Fruit fly (Drosophila melanogaster) whole organism, embryonic: ENCODE measurements around the gene CCHa2.
A peak's percentile ranks its signal among the peaks of the same experiment; 100 is the strongest.

ENCODE experiments used
- Abd-B ChIP-seq: fragments of 200-800 bp; sonication (Bioruptor generic); optimal IDR thresholded peaks from 2 replicates; lab custom pipeline; 2018; ENCODE audit warnings: missing biosample characterization, mild to moderate bottlenecking, missing genetic modification characterization, moderate library complexity
- Asciz ChIP-seq: fragments of 200-800 bp; sonication (Bioruptor generic); optimal IDR thresholded peaks from 2 replicates; lab custom pipeline; 2017; ENCODE audit warnings: missing biosample characterization, mild to moderate bottlenecking, missing genetic modification characterization, missing genetic modification reagents
- Bdp1 ChIP-seq: fragments of 200-800 bp; sonication (Bioruptor generic); optimal IDR thresholded peaks from 3 replicates; lab custom pipeline; 2016; ENCODE audit warnings: missing biosample characterization, missing genetic modification characterization
- Bteb2 ChIP-seq: fragments of 200-800 bp; sonication (Bioruptor generic); optimal IDR thresholded peaks from 2 replicates; lab custom pipeline; 2016; ENCODE audit warnings: missing biosample characterization, missing genetic modification characterization
- CG10462 ChIP-seq: fragments of 200-800 bp; sonication (Bioruptor generic); optimal IDR thresholded peaks from 2 replicates; lab custom pipeline; 2016; ENCODE audit warnings: missing biosample characterization, missing genetic modification characterization
- CG11085 ChIP-seq: fragments of 200-800 bp; sonication (Bioruptor generic); IDR thresholded peaks from 2 replicates; pipeline ENCODE4 v1.3.6; 2022; ENCODE audit warnings: missing biosample characterization, missing genetic modification characterization
- CG12299 ChIP-seq: fragments of 200-800 bp; sonication (Bioruptor generic); optimal IDR thresholded peaks from 2 replicates; lab custom pipeline; 2018; ENCODE audit warnings: missing biosample characterization, mild to moderate bottlenecking, missing genetic modification characterization
- CG14965 ChIP-seq: fragments of 200-800 bp; sonication (Bioruptor generic); optimal IDR thresholded peaks from 2 replicates; lab custom pipeline; 2016; ENCODE audit warnings: missing biosample characterization, missing genetic modification characterization, borderline replicate concordance
- CG15073 ChIP-seq: fragments of 200-800 bp; sonication (Bioruptor generic); optimal IDR thresholded peaks from 2 replicates; lab custom pipeline; 2016; ENCODE audit warnings: missing biosample characterization, missing genetic modification characterization
- CG15696 ChIP-seq: fragments of 200-800 bp; sonication (Bioruptor generic); optimal IDR thresholded peaks from 2 replicates; lab custom pipeline; 2019; ENCODE audit warnings: missing biosample characterization, mild to moderate bottlenecking, missing genetic modification characterization, moderate library complexity
- CG16815 ChIP-seq: fragments of 200-800 bp; sonication (Bioruptor generic); optimal IDR thresholded peaks from 3 replicates; lab custom pipeline; 2017; ENCODE audit warnings: missing biosample characterization, mild to moderate bottlenecking, missing genetic modification characterization
- CG1792 ChIP-seq: fragments of 200-800 bp; sonication (Bioruptor generic); optimal IDR thresholded peaks from 2 replicates; lab custom pipeline; 2016; ENCODE audit warnings: missing biosample characterization, missing genetic modification characterization
- CG34224 ChIP-seq: fragments of 200-800 bp; sonication (Bioruptor generic); IDR thresholded peaks from 3 replicates; pipeline ENCODE4 v1.3.6; 2022; ENCODE audit warnings: missing biosample characterization, missing genetic modification characterization; ENCODE audit not compliant: partially characterized antibody
- CG7271 ChIP-seq: fragments of 200-800 bp; sonication (Bioruptor generic); optimal IDR thresholded peaks from 2 replicates; lab custom pipeline; 2018; ENCODE audit warnings: missing biosample characterization, mild to moderate bottlenecking, missing genetic modification characterization, moderate library complexity
- CG7556 ChIP-seq: fragments of 200-800 bp; sonication (Bioruptor generic); optimal IDR thresholded peaks from 2 replicates; lab custom pipeline; 2017; ENCODE audit warnings: missing biosample characterization, mild to moderate bottlenecking, missing genetic modification characterization
- CG8089 ChIP-seq: fragments of 200-800 bp; sonication (Bioruptor generic); optimal IDR thresholded peaks from 3 replicates; lab custom pipeline; 2016; ENCODE audit warnings: missing biosample characterization, missing genetic modification characterization
- CrebB ChIP-seq: fragments of 200-800 bp; sonication (Bioruptor generic); optimal IDR thresholded peaks from 3 replicates; lab custom pipeline; 2018; ENCODE audit warnings: missing biosample characterization, mild to moderate bottlenecking, missing genetic modification characterization
- Dll ChIP-seq: fragments of 200-800 bp; sonication (Bioruptor generic); IDR thresholded peaks from 4 replicates; pipeline ENCODE4 v1.3.6; 2022; ENCODE audit warnings: missing biosample characterization, missing genetic modification characterization; ENCODE audit not compliant: partially characterized antibody
- Ets97D ChIP-seq: fragments of 200-800 bp; sonication (Bioruptor generic); optimal IDR thresholded peaks from 3 replicates; lab custom pipeline; 2016; ENCODE audit warnings: missing biosample characterization, missing genetic modification characterization
- Hr39 ChIP-seq: fragments of >200 bp; optimal IDR thresholded peaks from 2 replicates; lab custom pipeline; 2017
- Hsf ChIP-seq: fragments of 200-800 bp; sonication (Bioruptor generic); optimal IDR thresholded peaks from 3 replicates; lab custom pipeline; 2016; ENCODE audit warnings: missing biosample characterization, missing genetic modification characterization
- MTF-1 ChIP-seq: fragments of 200-800 bp; sonication (Bioruptor generic); optimal IDR thresholded peaks from 2 replicates; lab custom pipeline; 2018; ENCODE audit warnings: missing biosample characterization, mild to moderate bottlenecking, missing genetic modification characterization, borderline replicate concordance
- NfI ChIP-seq: fragments of 200-800 bp; sonication (Bioruptor generic); optimal IDR thresholded peaks from 3 replicates; lab custom pipeline; 2018; ENCODE audit warnings: missing biosample characterization, mild to moderate bottlenecking, missing genetic modification characterization, moderate library complexity
- Ptx1 ChIP-seq: fragments of 200-800 bp; sonication (Bioruptor generic); IDR thresholded peaks from 2 replicates; pipeline ENCODE4 v1.3.6; 2022; ENCODE audit warnings: missing biosample characterization, missing genetic modification characterization
- Rfx ChIP-seq: fragments of 200-800 bp; sonication (Bioruptor generic); IDR thresholded peaks from 2 replicates; pipeline ENCODE4 v1.3.6; 2022; ENCODE audit warnings: missing biosample characterization, missing genetic modification characterization
- ase ChIP-seq: fragments of 200-800 bp; sonication (Bioruptor generic); IDR thresholded peaks from 3 replicates; pipeline ENCODE4 v1.3.6; 2022; ENCODE audit warnings: missing biosample characterization, missing genetic modification characterization
- bowl ChIP-seq: fragments of 200-800 bp; sonication (Bioruptor generic); IDR thresholded peaks from 2 replicates; pipeline ENCODE4 v1.3.6; 2022; ENCODE audit warnings: missing biosample characterization, missing genetic modification characterization
- caup ChIP-seq: fragments of 200-800 bp; sonication (Bioruptor generic); optimal IDR thresholded peaks from 3 replicates; lab custom pipeline; 2017; ENCODE audit warnings: missing biosample characterization, mild to moderate bottlenecking, missing genetic modification characterization, moderate library complexity; ENCODE audit not compliant: severe bottlenecking
- fd64A ChIP-seq: fragments of 200-800 bp; sonication (Bioruptor generic); optimal IDR thresholded peaks from 3 replicates; lab custom pipeline; 2018; ENCODE audit warnings: missing biosample characterization, mild to moderate bottlenecking, missing genetic modification characterization
- ftz-f1 ChIP-seq: fragments of 200-800 bp; sonication (Bioruptor generic); optimal IDR thresholded peaks from 2 replicates; lab custom pipeline; 2016; ENCODE audit warnings: missing biosample characterization, missing genetic modification characterization
- gce ChIP-seq: fragments of 200-800 bp; sonication (Bioruptor generic); IDR thresholded peaks from 3 replicates; pipeline ENCODE4 v1.3.6; 2022; ENCODE audit warnings: missing biosample characterization, missing genetic modification characterization
- grn ChIP-seq: fragments of 200-800 bp; sonication (Bioruptor generic); optimal IDR thresholded peaks from 3 replicates; lab custom pipeline; 2017; ENCODE audit warnings: missing biosample characterization, missing genetic modification characterization
- gsb-n ChIP-seq: fragments of 200-800 bp; sonication (Bioruptor generic); optimal IDR thresholded peaks from 3 replicates; lab custom pipeline; 2018; ENCODE audit warnings: missing biosample characterization, mild to moderate bottlenecking, missing genetic modification characterization
- hth ChIP-seq: fragments of >200 bp; optimal IDR thresholded peaks from 2 replicates; lab custom pipeline; 2017; ENCODE audit warnings: inconsistent platforms
- jigr1 ChIP-seq: fragments of 200-800 bp; sonication (Bioruptor generic); IDR thresholded peaks from 3 replicates; pipeline ENCODE4 v1.3.6; 2022; ENCODE audit warnings: missing biosample characterization, missing genetic modification characterization
- lab ChIP-seq: fragments of 200-800 bp; sonication (Bioruptor generic); optimal IDR thresholded peaks from 3 replicates; lab custom pipeline; 2017; ENCODE audit warnings: missing biosample characterization, missing genetic modification characterization, mild to moderate bottlenecking, moderate library complexity, missing genetic modification reagents
- mirr ChIP-seq: fragments of 200-800 bp; sonication (Bioruptor generic); optimal IDR thresholded peaks from 3 replicates; lab custom pipeline; 2018; ENCODE audit warnings: missing biosample characterization, mild to moderate bottlenecking, missing genetic modification characterization
- odd ChIP-seq: fragments of 200-800 bp; sonication (Bioruptor generic); optimal IDR thresholded peaks from 2 replicates; lab custom pipeline; 2017; ENCODE audit warnings: missing biosample characterization, mild to moderate bottlenecking, missing genetic modification characterization
- pita ChIP-seq: fragments of 200-800 bp; sonication (Bioruptor generic); optimal IDR thresholded peaks from 2 replicates; lab custom pipeline; 2017; ENCODE audit warnings: missing biosample characterization, mild to moderate bottlenecking, missing genetic modification characterization
- row ChIP-seq: fragments of 200-800 bp; sonication (Bioruptor generic); IDR thresholded peaks from 3 replicates; pipeline ENCODE4 v1.3.6; 2022; ENCODE audit warnings: missing biosample characterization, missing genetic modification characterization
- run ChIP-seq: fragments of 200-800 bp; sonication (Bioruptor generic); optimal IDR thresholded peaks from 3 replicates; lab custom pipeline; 2018; ENCODE audit warnings: missing biosample characterization, mild to moderate bottlenecking, missing genetic modification characterization
- sc ChIP-seq, 3 experiments: fragments of >200 bp in 2 of 3; fragments of 200-800 bp in 1 of 3; sonication (Bioruptor generic) in 1 of 3; optimal IDR thresholded peaks; 2 replicates in 2 of 3; 3 replicates in 1 of 3; lab custom pipeline; 2017; ENCODE audit warnings: mild to moderate bottlenecking in 1 of 3, missing biosample characterization in 1 of 3, missing genetic modification characterization in 1 of 3, missing genetic modification reagents in 1 of 3
- sens-2 ChIP-seq: fragments of 200-800 bp; sonication (Bioruptor generic); IDR thresholded peaks from 2 replicates; pipeline ENCODE4 v1.3.6; 2022; ENCODE audit warnings: missing biosample characterization, missing genetic modification characterization
- stc ChIP-seq: fragments of 200-800 bp; sonication (Bioruptor generic); IDR thresholded peaks from 2 replicates; pipeline ENCODE4 v1.3.6; 2022; ENCODE audit warnings: missing biosample characterization, missing genetic modification characterization
- toy ChIP-seq: fragments of 200-800 bp; sonication (Bioruptor generic); IDR thresholded peaks from 2 replicates; pipeline ENCODE4 v1.3.6; 2022; ENCODE audit warnings: missing biosample characterization, missing genetic modification characterization
- trem ChIP-seq: fragments of 200-800 bp; optimal IDR thresholded peaks from 3 replicates; lab custom pipeline; 2019; ENCODE audit warnings: missing biosample characterization, mild to moderate bottlenecking, missing genetic modification characterization, moderate library complexity
- tx ChIP-seq: fragments of 200-800 bp; sonication (Bioruptor generic); optimal IDR thresholded peaks from 2 replicates; lab custom pipeline; 2016; ENCODE audit warnings: missing biosample characterization, missing genetic modification characterization
- vnd ChIP-seq: fragments of 200-800 bp; sonication (Bioruptor generic); IDR thresholded peaks from 3 replicates; pipeline ENCODE4 v1.3.6; 2022; ENCODE audit warnings: missing biosample characterization, missing genetic modification characterization; ENCODE audit not compliant: partially characterized antibody

CCHa2 gene

dm6 chr3R:13400902-13401721, 6.1 kb upstream of the CCHa2 start (continued):
- peak; percentile 89 for TF ChIP-seq Bteb2
- TF ChIP-seq MTF-1 (GFP tag; lab: Kevin White, UChicago) = peak; percentile 64
- TF ChIP-seq gce (GFP tag; lab: Robert Waterston, UW) = peak; percentile 81; the same call in 2 of the 3 replicates
- TF ChIP-seq CG7556 (GFP tag; lab: Kevin White, UChicago) = peak; percentile 94
- TF ChIP-seq CG16815 = peak; percentile 87
- TF ChIP-seq ase (GFP tag; lab: Robert Waterston, UW) = peak; percentile 66
- TF ChIP-seq mirr (GFP tag; lab: Kevin White, UChicago) = peak; percentile 23
- peak; percentile 85 for TF ChIP-seq gsb-n
- TF ChIP-seq CG12299 (tag; lab: Kevin White, UChicago) = peak; percentile 70
- peak; percentile 88 for TF ChIP-seq lab (GFP tag; lab: Kevin White, UChicago)
- no peak for TF ChIP-seq vnd (GFP tag; lab: Robert Waterston, UW)
- peak; percentile 43 for TF ChIP-seq CG7271 (tag; lab: Kevin White, UChicago)
- peak; percentile 93 for TF ChIP-seq Hsf (GFP tag; lab: Kevin White, UChicago)
- TF ChIP-seq toy (GFP tag; lab: Robert Waterston, UW) = peak; percentile 53; the same call in 1 of the 2 replicates
- peak; percentile 50 for TF ChIP-seq Ets97D
- TF ChIP-seq run (tag; lab: Kevin White, UChicago) = peak; percentile 73
- peak; percentile 75; the same call in 1 of the 2 replicates for TF ChIP-seq sens-2
- peak; percentile 88 for TF ChIP-seq trem (tag; lab: Kevin White, UChicago)
- TF ChIP-seq Hr39 (lab: Kevin White, UChicago) = no peak
- no peak for TF ChIP-seq Dll
- TF ChIP-seq Asciz (GFP tag; lab: Kevin White, UChicago) = peak; percentile 84
- TF ChIP-seq Ptx1 (GFP tag; lab: Robert Waterston, UW) = peak; percentile 90
- no peak for TF ChIP-seq hth (lab: Kevin White, UChicago)
- no peak; the same call in 2 of the 3 replicates for TF ChIP-seq CG34224 (GFP tag; lab: Robert Waterston, UW)
- peak; percentile 84 for TF ChIP-seq CG8089 (GFP tag; lab: Kevin White, UChicago)
- TF ChIP-seq pita = no peak
- TF ChIP-seq caup (GFP tag; lab: Kevin White, UChicago) = peak; percentile 84
- TF ChIP-seq CG14965 (GFP tag; lab: Kevin White, UChicago) = peak; percentile 5
- TF ChIP-seq CG15696 (tag; lab: Kevin White, UChicago) = peak; percentile 88
- TF ChIP-seq CrebB (tag; lab: Kevin White, UChicago) = peak; percentile 75
- TF ChIP-seq CG15073 = peak; percentile 64
- TF ChIP-seq row (GFP tag; lab: Robert Waterston, UW) = peak; percentile 88
- no peak for TF ChIP-seq ftz-f1 (GFP tag; lab: Kevin White, UChicago)
- peak; percentile 86 for TF ChIP-seq tx (GFP tag; lab: Kevin White, UChicago)
- no peak for TF ChIP-seq CG11085 (GFP tag; lab: Robert Waterston, UW)
- peak; percentile 68; the same call in 2 of the 3 replicates for TF ChIP-seq jigr1 (GFP tag; lab: Robert Waterston, UW)
- no peak for TF ChIP-seq sc (optimal IDR thresholded peaks at IDR 0.05; lab: Kevin White, UChicago)
- peak; percentile 90 for TF ChIP-seq sc (GFP tag; optimal IDR thresholded peaks at IDR 0.05; lab: Kevin White, UChicago)
- peak; percentile 86 for TF ChIP-seq Rfx
- TF ChIP-seq CG10462 (GFP tag; lab: Kevin White, UChicago) = peak; percentile 86
- TF ChIP-seq odd (GFP tag; lab: Kevin White, UChicago) = peak; percentile 86
- peak; percentile 79 for TF ChIP-seq CG1792 (GFP tag; lab: Kevin White, UChicago)
- TF ChIP-seq bowl (GFP tag; lab: Robert Waterston, UW) = no peak
- TF ChIP-seq grn = peak; percentile 57
- peak; percentile 92 for TF ChIP-seq Abd-B
- TF ChIP-seq stc (GFP tag; lab: Robert Waterston, UW) = peak; percentile 86; the same call in 1 of the 2 replicates
- peak; percentile 90 for TF ChIP-seq NfI (GFP tag; lab: Kevin White, UChicago)
- peak; percentile 79 for TF ChIP-seq Bdp1
- peak; percentile 60 for TF ChIP-seq fd64A
